Worm (Caenorhabditis elegans) whole organism, L3 larva: ENCODE data around the gene C07G3.15.

Experiments
- R02D3.7 ChIP-seq: fragments of 150-350 bp; optimal IDR thresholded peaks from 2 replicates; lab custom pipeline; 2014; ENCODE audit warnings: missing biosample characterization, missing genetic modification characterization
- ZK546.5 ChIP-seq: sonication (generic microtip); optimal IDR thresholded peaks from 2 replicates; lab custom pipeline; 2017; ENCODE audit warnings: missing biosample characterization, missing genetic modification characterization
- ceh-16 ChIP-seq: sonication (generic microtip); optimal IDR thresholded peaks from 2 replicates; lab custom pipeline; 2017; ENCODE audit warnings: missing biosample characterization, missing genetic modification characterization
- elt-2 ChIP-seq: sonication (generic microtip); optimal IDR thresholded peaks from 2 replicates; lab custom pipeline; 2016; ENCODE audit warnings: missing genetic modification reagents, mild to moderate bottlenecking, missing genetic modification characterization, missing compliant biosample characterization
- eor-1 ChIP-seq, 2 experiments: fragments of 150-350 bp; optimal IDR thresholded peaks; 2 replicates each; lab custom pipeline; 2014 to 2018; ENCODE audit warnings: missing biosample characterization in 2 of 2, missing genetic modification characterization in 2 of 2
- lin-15B ChIP-seq: fragments of 150-350 bp; optimal IDR thresholded peaks from 2 replicates; lab custom pipeline; 2014; ENCODE audit warnings: missing biosample characterization, missing genetic modification characterization
- lin-39 ChIP-seq: fragments of 150-350 bp; optimal IDR thresholded peaks from 2 replicates; lab custom pipeline; 2018; ENCODE audit warnings: missing biosample characterization, missing genetic modification reagents, missing genetic modification characterization
- nfya-1 ChIP-seq: sonication (generic microtip); optimal IDR thresholded peaks from 2 replicates; lab custom pipeline; 2017; ENCODE audit warnings: missing genetic modification characterization, mild to moderate bottlenecking, missing compliant biosample characterization, antibody characterized with exemption, moderate library complexity; ENCODE audit not compliant: insufficient read depth
- nhr-12 ChIP-seq: fragments of 150-350 bp; optimal IDR thresholded peaks from 2 replicates; lab custom pipeline; 2014; ENCODE audit warnings: missing biosample characterization, missing genetic modification characterization
- nhr-76 ChIP-seq: fragments of 150-350 bp; sonication (generic microtip); optimal IDR thresholded peaks from 5 replicates; lab custom pipeline; 2014; ENCODE audit warnings: missing biosample characterization, missing genetic modification characterization
- pha-4 ChIP-seq: fragments of 150-350 bp; optimal IDR thresholded peaks from 2 replicates; lab custom pipeline; 2014; ENCODE audit warnings: missing biosample characterization, missing genetic modification reagents, missing genetic modification characterization
- ztf-4 ChIP-seq: fragments of 150-350 bp; optimal IDR thresholded peaks from 2 replicates; lab custom pipeline; 2014; ENCODE audit warnings: missing biosample characterization, missing genetic modification characterization

Gene C07G3.15

DNA sequence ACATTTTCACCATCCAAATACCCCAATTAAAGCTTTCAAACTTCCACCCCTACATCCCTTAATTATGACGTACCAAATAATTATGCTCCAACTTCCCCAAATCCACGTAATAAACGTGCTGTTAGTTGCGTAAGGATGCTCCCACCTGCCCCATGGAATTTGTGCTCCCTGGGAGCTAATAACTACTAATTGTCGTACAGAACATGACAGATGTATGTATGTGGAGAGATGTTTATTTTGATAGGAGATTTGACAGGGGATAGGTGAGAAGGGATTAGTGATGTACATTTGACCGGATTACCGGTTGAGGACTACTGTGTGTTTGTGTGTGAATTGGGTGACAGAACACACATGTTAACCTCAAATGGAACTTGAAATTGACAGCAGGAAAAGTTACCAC is 47.0 kb downstream of the C07G3.15 start:
- no peak for TF ChIP-seq eor-1 (tag; optimal IDR thresholded peaks at IDR 0.05; lab: Kevin White, UChicago)

DNA sequence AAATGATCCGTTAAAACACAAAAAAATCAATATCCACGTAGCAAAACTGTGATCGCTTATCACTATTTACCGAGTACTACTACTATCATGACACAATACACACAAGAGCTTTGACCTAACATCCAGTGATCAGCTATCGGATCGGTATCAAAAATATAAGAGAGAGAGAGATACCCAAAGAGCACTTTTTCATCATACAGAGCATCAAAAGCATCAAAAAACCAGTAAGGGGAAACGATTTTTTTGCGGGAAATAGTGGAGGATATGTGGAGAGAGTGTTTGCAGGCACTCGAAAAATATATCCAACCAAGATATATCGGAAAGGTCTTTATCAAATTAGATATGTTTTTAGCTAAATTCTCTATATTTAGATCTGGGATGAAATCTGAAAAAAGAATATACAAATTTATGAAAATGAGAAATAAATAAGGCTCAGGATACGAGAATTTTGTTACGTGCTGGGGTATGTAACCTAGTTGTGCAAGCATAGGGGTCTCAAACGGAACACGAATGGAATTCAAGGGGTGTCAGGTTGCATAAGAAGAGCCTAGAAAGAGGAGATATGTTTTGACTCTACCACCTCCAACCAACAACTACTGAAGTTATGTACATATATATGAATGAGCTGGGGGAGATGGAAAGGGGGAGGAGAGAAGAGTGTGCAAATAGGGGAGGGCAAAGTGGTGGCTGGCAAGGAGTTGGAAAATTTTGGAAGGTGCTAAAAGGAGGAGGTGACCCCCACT is 51.5 kb downstream of the C07G3.15 start:
- TF ChIP-seq nhr-76 (tag; lab: Kevin White, UChicago) (no peak), pha-4 (tag; lab: Kevin White, UChicago) (peak; percentile 10)

DNA sequence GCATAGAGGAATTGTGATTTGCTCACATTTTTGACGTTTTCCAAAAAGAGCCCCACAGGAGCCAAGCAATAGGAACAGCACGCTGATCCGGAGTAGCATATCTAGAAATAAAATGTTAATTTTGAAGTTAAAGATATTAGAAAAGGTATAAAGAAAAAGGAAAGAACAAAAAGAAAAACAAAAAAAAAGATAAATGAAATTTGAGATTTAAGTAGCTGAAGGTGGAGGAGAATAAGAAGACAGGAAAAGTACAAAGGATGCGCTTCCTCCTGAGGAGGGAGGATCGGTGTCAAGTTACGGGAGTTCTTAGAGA is 52.0 kb downstream of the C07G3.15 start, which contains the start of gene cfz-2:
Gene cfz-2 (minus strand): TSS at position 101 of the 313 bp plus-strand sequence.
- no peak for TF ChIP-seq nfya-1 (tag; lab: Kevin White, UChicago)
- no peak for TF ChIP-seq elt-2 (tag; lab: Kevin White, UChicago)
- TF ChIP-seq ztf-4 (tag; lab: Kevin White, UChicago), result no peak
- no peak for TF ChIP-seq eor-1 (tag; optimal IDR thresholded peaks at IDR 0.05; lab: Kevin White, UChicago)
- TF ChIP-seq ZK546.5 (tag; lab: Kevin White, UChicago), result no peak
- no peak for TF ChIP-seq lin-39 (tag; lab: Kevin White, UChicago)
- TF ChIP-seq R02D3.7, result no peak
- TF ChIP-seq ceh-16, result no peak
- no peak for TF ChIP-seq lin-15B (tag; lab: Kevin White, UChicago)
- TF ChIP-seq nhr-12, result no peak
